Fruit fly (Drosophila melanogaster): ENCODE results near the gene CG33322.

DNA sequence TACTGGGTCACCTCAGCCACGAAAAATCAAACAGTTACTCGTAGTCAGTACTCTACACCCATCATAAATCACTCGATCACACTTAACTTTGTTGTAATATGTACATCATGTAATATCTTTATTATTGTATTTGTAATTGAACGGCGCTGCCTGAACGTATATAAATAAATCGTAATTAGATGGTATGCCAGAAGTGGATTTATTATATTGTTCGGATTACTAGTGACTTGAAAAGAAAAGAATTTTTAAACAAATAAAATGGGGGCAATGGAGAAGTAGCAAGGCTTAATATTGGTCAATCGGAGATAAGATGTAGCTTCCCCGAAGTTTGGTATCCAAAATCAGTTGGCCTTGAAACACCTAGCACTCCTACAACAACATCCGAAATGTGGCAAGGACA lies 33.0 kb upstream of the CG33322 start, which contains the start of gene CG14402:
- no peak for TF ChIP-seq CoRest (tag; optimal IDR thresholded peaks at IDR 0.05)
- no peak for TF ChIP-seq grau (tag; optimal IDR thresholded peaks at IDR 0.05)
- no peak for TF ChIP-seq CG10959 (GFP tag; IDR thresholded peaks at IDR 0.05)
- no peak for TF ChIP-seq CG14014 (GFP tag; IDR thresholded peaks at IDR 0.05)
- no peak for TF ChIP-seq onecut (GFP tag; IDR thresholded peaks at IDR 0.05)
- TF ChIP-seq gro (GFP tag; optimal IDR thresholded peaks at IDR 0.05): no peak
- no peak for TF ChIP-seq ewg (GFP tag; optimal IDR thresholded peaks at IDR 0.05)
- TF ChIP-seq CG6765 (GFP tag; optimal IDR thresholded peaks at IDR 0.05): no peak
- TF ChIP-seq hb (GFP tag; IDR thresholded peaks at IDR 0.05; ENCODE audit: partially characterized antibody): no peak

All from whole organism, embryonic.